Worm (Caenorhabditis elegans) whole organism, late embryonic: Measurements from ENCODE around the gene ergi-1.

Experiments used
- Y22D7AL.16 ChIP-seq: sonication (generic microtip); optimal IDR thresholded peaks from 2 replicates; lab custom pipeline; 2016; ENCODE audit warnings: missing genetic modification characterization, missing compliant biosample characterization
- ceh-9 ChIP-seq: sonication (generic microtip); optimal IDR thresholded peaks from 2 replicates; lab custom pipeline; 2016; ENCODE audit warnings: mild to moderate bottlenecking, missing genetic modification characterization, inconsistent platforms, missing compliant biosample characterization
- fax-1 ChIP-seq: sonication (generic microtip); optimal IDR thresholded peaks from 2 replicates; lab custom pipeline; 2016; ENCODE audit warnings: missing genotype, missing genetic modification characterization, missing compliant biosample characterization
- nfya-1 ChIP-seq: sonication (generic microtip); optimal IDR thresholded peaks from 2 replicates; lab custom pipeline; 2017; ENCODE audit warnings: missing genetic modification characterization, mild to moderate bottlenecking, missing compliant biosample characterization, antibody characterized with exemption, moderate library complexity
- rnt-1 ChIP-seq: sonication (generic microtip); optimal IDR thresholded peaks from 2 replicates; lab custom pipeline; 2016; ENCODE audit warnings: missing genetic modification characterization, missing compliant biosample characterization
- tbx-2 ChIP-seq: sonication (generic microtip); optimal IDR thresholded peaks from 2 replicates; lab custom pipeline; 2016; ENCODE audit warnings: missing genetic modification characterization, missing compliant biosample characterization
- unc-42 ChIP-seq: sonication (generic microtip); optimal IDR thresholded peaks from 2 replicates; lab custom pipeline; 2016; ENCODE audit warnings: missing genotype, missing genetic modification characterization, missing compliant biosample characterization
- ztf-16 ChIP-seq: sonication (generic microtip); optimal IDR thresholded peaks from 2 replicates; lab custom pipeline; 2017; ENCODE audit warnings: missing genetic modification characterization, missing compliant biosample characterization

DNA sequence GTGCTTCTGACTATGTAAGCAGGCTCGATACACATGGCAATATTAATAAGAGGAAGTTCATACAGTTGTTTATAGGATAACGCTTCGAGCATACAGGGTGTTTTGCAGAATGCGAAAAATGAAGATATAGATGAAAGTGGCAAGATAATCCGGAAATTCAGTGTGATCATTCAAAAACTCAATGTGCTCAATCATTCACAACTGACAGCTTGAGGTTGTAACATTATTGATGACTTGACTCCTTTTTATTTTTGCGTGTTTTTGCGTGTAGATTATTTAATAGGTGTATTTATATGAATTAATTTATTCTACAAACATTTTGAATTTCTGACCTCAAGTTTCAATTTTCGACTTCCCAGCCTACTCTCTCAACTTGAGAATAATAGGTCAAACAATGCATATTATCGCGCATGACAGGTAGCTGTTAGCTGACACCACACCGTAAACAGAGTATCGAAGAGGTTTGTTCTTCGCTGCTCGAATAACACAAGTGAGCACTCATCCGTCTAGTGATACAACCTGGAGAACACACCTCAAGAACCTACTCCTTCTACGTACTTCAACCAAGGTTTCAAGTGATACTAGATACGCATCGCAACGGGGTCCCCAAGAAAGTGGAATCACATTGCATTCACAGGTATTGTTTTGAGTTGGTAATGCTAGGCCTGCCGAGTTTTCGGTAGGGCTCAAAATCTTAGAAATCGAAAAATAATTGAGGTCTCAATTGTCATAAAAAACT is 12.3 kb upstream of the ergi-1 start:
- TF ChIP-seq ztf-16 (no peak), tbx-2 (tag; lab: Kevin White, UChicago) (no peak), ceh-9 (tag; lab: Kevin White, UChicago) (no peak), unc-42 (tag; lab: Kevin White, UChicago) (no peak), fax-1 (no peak), rnt-1 (tag; lab: Kevin White, UChicago) (no peak), Y22D7AL.16 (tag; lab: Kevin White, UChicago) (no peak), nfya-1 (tag; lab: Kevin White, UChicago) (no peak)
